Worm (Caenorhabditis elegans): Measurements from ENCODE around the gene F44F4.3.
A peak's percentile ranks its signal among the peaks of the same experiment; 100 is the strongest.

The F44F4.3 gene

DNA sequence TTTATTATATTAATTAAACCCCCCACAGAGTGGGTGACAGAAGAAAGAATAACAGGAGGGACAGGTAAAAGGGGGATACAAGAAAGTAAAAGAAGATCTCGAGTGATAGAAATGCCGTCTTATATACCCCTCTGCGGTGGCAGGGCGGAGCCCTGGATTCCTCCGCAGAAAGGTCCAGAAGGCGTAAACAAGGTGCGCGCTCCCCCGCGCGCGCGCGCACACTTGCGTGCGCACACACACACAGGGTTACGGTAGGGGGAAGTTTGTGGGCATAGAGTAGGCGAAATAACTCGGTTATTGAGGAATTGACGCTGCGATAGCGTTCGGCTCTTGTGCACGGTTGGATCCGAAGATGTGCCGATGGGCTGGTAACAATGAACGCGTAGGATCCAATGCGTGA is 47.0 kb upstream of the F44F4.3 start:
- peak; percentile 62; the same call in 1 of the 2 replicates for TF ChIP-seq egl-43 (GFP tag; IDR thresholded peaks at IDR 0.05)
- peak; percentile 96 for TF ChIP-seq set-16 (GFP tag; IDR thresholded peaks at IDR 0.05)
- TF ChIP-seq Y48G9A.11 (GFP tag; IDR thresholded peaks at IDR 0.05): 0 out of 2 replicates have a peak, but pooled peaks have one; percentile 6

DNA sequence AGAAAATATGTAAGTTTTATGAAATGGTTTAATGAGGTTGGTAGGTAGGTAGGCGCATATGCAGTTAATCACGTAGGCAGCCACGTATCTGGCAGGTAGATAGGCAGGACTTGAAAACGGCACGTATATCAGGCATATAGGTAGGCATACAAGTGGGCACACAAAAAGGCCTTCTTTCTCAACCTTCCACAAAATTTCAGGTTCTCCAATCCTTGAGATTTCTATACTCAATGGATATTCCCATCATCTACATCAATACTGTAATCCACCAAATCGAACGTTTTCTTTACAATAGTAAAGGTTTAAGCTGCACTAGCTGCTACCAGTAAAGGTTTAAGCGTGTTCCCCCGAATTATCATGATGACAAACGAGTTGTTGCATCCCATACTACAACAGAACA is 46.6 kb upstream of the F44F4.3 start:
- TF ChIP-seq ztf-11 (tag; optimal IDR thresholded peaks at IDR 0.05): no peak
- no peak for TF ChIP-seq zfp-2 (tag; optimal IDR thresholded peaks at IDR 0.05)
- no peak for TF ChIP-seq aha-1 (tag)
- TF ChIP-seq unc-62 (GFP tag; optimal IDR thresholded peaks at IDR 0.05 in 1 of 2): no peak
- TF ChIP-seq unc-62 (tag; optimal IDR thresholded peaks at IDR 0.05): no peak
- no peak for TF ChIP-seq hlh-11 (tag; optimal IDR thresholded peaks at IDR 0.05)
- TF ChIP-seq lir-3 (tag; optimal IDR thresholded peaks at IDR 0.05): no peak
- no peak for TF ChIP-seq set-16 (GFP tag; IDR thresholded peaks at IDR 0.05)
- TF ChIP-seq lin-13 (GFP tag; optimal IDR thresholded peaks at IDR 0.05): no peak
- TF ChIP-seq unc-39 (tag; optimal IDR thresholded peaks at IDR 0.05): no peak
- TF ChIP-seq nhr-76 (tag; optimal IDR thresholded peaks at IDR 0.05): no peak
- TF ChIP-seq Y48G9A.11 (GFP tag; IDR thresholded peaks at IDR 0.05): no peak
- TF ChIP-seq skn-1 (tag; optimal IDR thresholded peaks at IDR 0.05): no peak
- TF ChIP-seq dve-1 (tag; optimal IDR thresholded peaks at IDR 0.05; ENCODE audit: insufficient read depth): no peak

DNA sequence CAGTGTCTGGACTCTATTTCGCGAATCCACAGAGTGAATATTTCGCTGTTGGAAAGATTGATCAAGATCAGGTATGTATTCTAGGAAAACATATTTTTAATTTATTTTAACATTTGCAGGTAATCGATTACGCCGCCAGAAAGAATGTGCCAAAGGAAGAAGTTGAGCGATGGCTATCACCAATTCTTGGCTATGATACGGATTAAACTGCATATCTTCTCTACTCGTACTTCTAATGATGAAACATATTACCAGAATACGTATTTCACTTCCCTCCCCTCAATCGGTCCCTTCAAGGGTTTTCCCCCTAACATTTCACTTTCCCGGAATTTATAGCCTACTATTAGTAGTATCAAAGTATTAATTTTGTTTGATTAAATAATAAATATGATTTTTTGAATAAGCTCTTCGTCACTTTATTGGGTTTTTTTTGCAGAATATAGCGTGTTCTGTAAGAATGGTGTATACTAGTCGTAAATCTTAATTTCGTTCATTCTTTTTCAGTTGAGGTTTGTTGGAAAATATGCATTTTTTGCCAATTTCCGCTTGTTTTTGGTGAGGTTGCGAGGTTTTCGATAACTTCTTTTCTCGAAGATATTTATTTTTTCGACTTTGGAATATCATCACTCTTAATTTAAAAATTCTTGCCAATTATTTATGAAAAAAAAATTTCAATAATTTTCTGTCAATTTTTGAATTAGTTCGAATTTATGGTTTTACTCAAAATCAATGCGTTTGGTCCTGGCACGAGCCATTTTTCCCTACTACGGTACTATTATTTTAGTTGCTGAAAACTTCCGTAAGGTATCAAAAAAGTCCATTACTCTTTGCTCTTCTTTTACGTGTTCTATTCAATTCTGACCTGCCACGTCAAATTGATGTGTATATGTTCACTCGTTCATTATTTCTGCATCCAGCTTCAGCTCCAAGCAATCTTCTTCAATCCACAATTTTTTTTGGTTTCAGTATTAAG is 45.2 kb upstream of the F44F4.3 start:
- TF ChIP-seq spr-1 (tag; optimal IDR thresholded peaks at IDR 0.05) (no peak), aha-1 (tag) (peak; percentile 95), F44E2.7 (GFP tag; IDR thresholded peaks at IDR 0.05) (0 out of 2 replicates have a peak, but pooled peaks have one; percentile 62), ama-1 (optimal IDR thresholded peaks at IDR 0.05) (peak; percentile 62), dmd-6 (GFP tag; IDR thresholded peaks at IDR 0.05) (peak; percentile 13; the same call in 1 of the 2 replicates), gei-8 (GFP tag; optimal IDR thresholded peaks at IDR 0.05) (no peak), php-3 (GFP tag; IDR thresholded peaks at IDR 0.05) (peak; percentile 35; the same call in 1 of the 2 replicates), lir-3 (tag; optimal IDR thresholded peaks at IDR 0.05) (no peak), arid-1 (GFP tag; conservative IDR thresholded peaks at IDR 0.05) (no peak), ctbp-1 (GFP tag; IDR thresholded peaks at IDR 0.05) (no peak), ceh-20 (GFP tag; IDR thresholded peaks at IDR 0.05) (0 out of 2 replicates have a peak, but pooled peaks have one; percentile 7), nhr-111 (GFP tag; optimal IDR thresholded peaks at IDR 0.05) (peak; percentile 5), pha-4 (GFP tag; IDR thresholded peaks at IDR 0.05) (no peak; the same call in 1 of the 2 replicates), pha-4 (tag; optimal IDR thresholded peaks at IDR 0.05) (no peak), lin-38 (GFP tag; IDR thresholded peaks at IDR 0.05) (peak; percentile 33; the same call in 1 of the 2 replicates), dmd-9 (GFP tag; IDR thresholded peaks at IDR 0.05) (no peak), nhr-11 (tag; optimal IDR thresholded peaks at IDR 0.05) (no peak), nhr-237 (tag; optimal IDR thresholded peaks at IDR 0.05) (no peak), R02D3.7 (tag; optimal IDR thresholded peaks at IDR 0.05) (no peak), zip-11 (GFP tag; IDR thresholded peaks at IDR 0.05) (no peak), hif-1 (tag; optimal IDR thresholded peaks at IDR 0.05) (peak in 1 of 2 experiments; percentile 22), egl-27 (tag; optimal IDR thresholded peaks at IDR 0.05) (no peak), F10B5.3 (tag; optimal IDR thresholded peaks at IDR 0.05) (no peak), ceh-32 (tag; optimal IDR thresholded peaks at IDR 0.05; ENCODE audit: poor library complexity) (no peak), ces-1 (GFP tag; optimal IDR thresholded peaks at IDR 0.05) (no peak)
